Fruit fly (Drosophila melanogaster) whole organism, embryonic: ENCODE data around the gene CG31493.
A peak's percentile ranks its signal among the peaks of the same experiment; 100 is the strongest.

ENCODE experiments used
- Bdp1 ChIP-seq: fragments of 200-800 bp; sonication (Bioruptor generic); optimal IDR thresholded peaks from 3 replicates; lab custom pipeline; 2016; ENCODE audit warnings: missing biosample characterization, missing genetic modification characterization
- CG10209 ChIP-seq: fragments of 200-800 bp; sonication (Bioruptor generic); optimal IDR thresholded peaks from 3 replicates; lab custom pipeline; 2017; ENCODE audit warnings: missing biosample characterization, mild to moderate bottlenecking, missing genetic modification characterization, missing genetic modification reagents
- CG10979 ChIP-seq: fragments of 200-800 bp; sonication (Bioruptor generic); optimal IDR thresholded peaks from 2 replicates; lab custom pipeline; 2018; ENCODE audit warnings: missing biosample characterization, mild to moderate bottlenecking, missing genetic modification characterization, moderate library complexity
- CG11695 ChIP-seq: fragments of 200-800 bp; sonication (Bioruptor generic); IDR thresholded peaks from 3 replicates; pipeline ENCODE4 v1.3.6; 2022; ENCODE audit warnings: missing biosample characterization, missing genetic modification characterization
- CG12769 ChIP-seq: fragments of 200-800 bp; sonication (Bioruptor generic); optimal IDR thresholded peaks from 2 replicates; lab custom pipeline; 2019; ENCODE audit warnings: missing biosample characterization, mild to moderate bottlenecking, missing genetic modification characterization, moderate library complexity
- CG13123 ChIP-seq: fragments of 200-800 bp; sonication (Bioruptor generic); optimal IDR thresholded peaks from 2 replicates; lab custom pipeline; 2016; ENCODE audit warnings: missing biosample characterization, missing genetic modification characterization
- CG13775 ChIP-seq: fragments of 200-800 bp; sonication (Bioruptor generic); optimal IDR thresholded peaks from 3 replicates; lab custom pipeline; 2017; ENCODE audit warnings: missing biosample characterization, mild to moderate bottlenecking, missing genetic modification characterization
- CG17361 ChIP-seq: fragments of 200-800 bp; sonication (Bioruptor generic); IDR thresholded peaks from 3 replicates; pipeline ENCODE4 v1.3.6; 2022; ENCODE audit warnings: missing biosample characterization, missing genetic modification characterization
- CG1792 ChIP-seq: fragments of 200-800 bp; sonication (Bioruptor generic); optimal IDR thresholded peaks from 2 replicates; lab custom pipeline; 2016; ENCODE audit warnings: missing biosample characterization, missing genetic modification characterization
- CG18476 ChIP-seq: fragments of 200-800 bp; sonication (Bioruptor generic); optimal IDR thresholded peaks from 2 replicates; lab custom pipeline; 2016; ENCODE audit warnings: missing biosample characterization, mild to moderate bottlenecking, missing genetic modification characterization
- CG18764 ChIP-seq: fragments of 200-800 bp; sonication (Bioruptor generic); optimal IDR thresholded peaks from 3 replicates; lab custom pipeline; 2016; ENCODE audit warnings: missing biosample characterization, missing genetic modification characterization
- CG32772 ChIP-seq: fragments of 200-800 bp; sonication (Bioruptor generic); IDR thresholded peaks from 2 replicates; pipeline ENCODE4 v1.3.6; 2022; ENCODE audit warnings: missing biosample characterization, missing genetic modification characterization
- CG34224 ChIP-seq: fragments of 200-800 bp; sonication (Bioruptor generic); IDR thresholded peaks from 3 replicates; pipeline ENCODE4 v1.3.6; 2022; ENCODE audit warnings: missing biosample characterization, missing genetic modification characterization; ENCODE audit not compliant: partially characterized antibody
- CG4328 ChIP-seq: fragments of 200-800 bp; sonication (Bioruptor generic); optimal IDR thresholded peaks from 3 replicates; lab custom pipeline; 2017; ENCODE audit warnings: missing biosample characterization, missing genetic modification reagents, missing genetic modification characterization
- CG6813 ChIP-seq: fragments of 200-800 bp; sonication (Bioruptor generic); optimal IDR thresholded peaks from 2 replicates; lab custom pipeline; 2017; ENCODE audit warnings: missing biosample characterization, missing genetic modification characterization, mild to moderate bottlenecking, moderate library complexity, missing genetic modification reagents
- CG7372 ChIP-seq: fragments of 200-800 bp; sonication (Bioruptor generic); IDR thresholded peaks from 2 replicates; pipeline ENCODE4 v1.3.6; 2022; ENCODE audit warnings: missing biosample characterization, missing genetic modification characterization
- CG7963 ChIP-seq: fragments of 200-800 bp; sonication (Bioruptor generic); IDR thresholded peaks from 3 replicates; pipeline ENCODE4 v1.3.6; 2022; ENCODE audit warnings: missing biosample characterization, missing genetic modification characterization; ENCODE audit not compliant: partially characterized antibody
- CTCF ChIP-seq: fragments of 200-800 bp; sonication (Bioruptor generic); optimal IDR thresholded peaks from 2 replicates; lab custom pipeline; 2017; ENCODE audit warnings: missing biosample characterization, mild to moderate bottlenecking, missing genetic modification characterization, moderate library complexity
- Dip3 ChIP-seq: fragments of 200-800 bp; sonication (Bioruptor generic); optimal IDR thresholded peaks from 3 replicates; lab custom pipeline; 2016; ENCODE audit warnings: missing biosample characterization, missing genetic modification characterization
- Doc3 ChIP-seq: fragments of 200-800 bp; sonication (Bioruptor generic); IDR thresholded peaks from 3 replicates; pipeline ENCODE4 v1.3.6; 2022; ENCODE audit warnings: missing biosample characterization, missing genetic modification characterization; ENCODE audit not compliant: partially characterized antibody
- Eip74EF ChIP-seq, 2 experiments: fragments of 200-800 bp in 1 of 2; fragments of >200 bp in 1 of 2; sonication (Bioruptor generic) in 1 of 2; optimal IDR thresholded peaks; 2 replicates each; lab custom pipeline; 2017 to 2019; ENCODE audit warnings: missing biosample characterization in 2 of 2, missing genetic modification characterization in 2 of 2, mild to moderate bottlenecking in 1 of 2, moderate library complexity in 1 of 2
- Fer1 ChIP-seq: fragments of 200-800 bp; sonication (Bioruptor generic); optimal IDR thresholded peaks from 2 replicates; lab custom pipeline; 2017; ENCODE audit warnings: missing biosample characterization, mild to moderate bottlenecking, missing genetic modification characterization
- HLH4C ChIP-seq: fragments of 200-800 bp; sonication (Bioruptor generic); IDR thresholded peaks from 3 replicates; pipeline ENCODE4 v1.3.6; 2022; ENCODE audit warnings: missing biosample characterization, missing genetic modification characterization; ENCODE audit not compliant: partially characterized antibody
- Hmr ChIP-seq: fragments of 200-800 bp; sonication (Bioruptor generic); optimal IDR thresholded peaks from 3 replicates; lab custom pipeline; 2017; ENCODE audit warnings: mild to moderate bottlenecking, missing biosample characterization, missing genetic modification reagents, missing genetic modification characterization
- Max ChIP-seq: fragments of 200-800 bp; sonication (Bioruptor generic); optimal IDR thresholded peaks from 2 replicates; lab custom pipeline; 2016; ENCODE audit warnings: missing biosample characterization, mild to moderate bottlenecking, missing genetic modification characterization
- Nf-YC ChIP-seq: fragments of 200-800 bp; optimal IDR thresholded peaks from 3 replicates; lab custom pipeline; 2019; ENCODE audit warnings: missing biosample characterization, mild to moderate bottlenecking, missing genetic modification characterization, moderate library complexity
- Opbp ChIP-seq: fragments of 200-800 bp; sonication (Bioruptor generic); IDR thresholded peaks from 3 replicates; pipeline ENCODE4 v1.3.6; 2022; ENCODE audit warnings: missing biosample characterization, missing genetic modification characterization; ENCODE audit not compliant: partially characterized antibody
- Pdp1 ChIP-seq, 2 experiments: fragments of 200-800 bp; sonication (Bioruptor generic); optimal IDR thresholded peaks; 3 replicates each; lab custom pipeline; 2016; ENCODE audit warnings: missing biosample characterization in 2 of 2, missing genetic modification characterization in 2 of 2, mild to moderate bottlenecking in 1 of 2, moderate library complexity in 1 of 2
- Scr ChIP-seq: fragments of 200-800 bp; sonication (Bioruptor generic); IDR thresholded peaks from 2 replicates; pipeline ENCODE4 v1.3.6; 2022; ENCODE audit warnings: missing biosample characterization, missing genetic modification characterization; ENCODE audit not compliant: partially characterized antibody
- amos ChIP-seq: fragments of 200-800 bp; sonication (Bioruptor generic); IDR thresholded peaks from 2 replicates; pipeline ENCODE4 v1.3.6; 2022; ENCODE audit warnings: missing biosample characterization, missing genetic modification characterization; ENCODE audit not compliant: partially characterized antibody
- ato ChIP-seq: fragments of 200-800 bp; sonication (Bioruptor generic); IDR thresholded peaks from 2 replicates; pipeline ENCODE4 v1.3.6; 2022; ENCODE audit warnings: missing biosample characterization, missing genetic modification characterization; ENCODE audit not compliant: partially characterized antibody
- chinmo ChIP-seq: fragments of 200-800 bp; sonication (Bioruptor generic); IDR thresholded peaks from 4 replicates; pipeline ENCODE4 v1.3.6; 2022; ENCODE audit warnings: missing biosample characterization, missing genetic modification characterization; ENCODE audit not compliant: partially characterized antibody
- crp ChIP-seq, 2 experiments: fragments of 200-800 bp; sonication (Bioruptor generic); optimal IDR thresholded peaks; 2 replicates in 1 of 2; 3 replicates in 1 of 2; lab custom pipeline; 2017; ENCODE audit warnings: missing biosample characterization in 2 of 2, missing genetic modification characterization in 2 of 2, mild to moderate bottlenecking in 1 of 2, moderate library complexity in 1 of 2
- cwo ChIP-seq: fragments of 200-800 bp; sonication (Bioruptor generic); optimal IDR thresholded peaks from 3 replicates; lab custom pipeline; 2017; ENCODE audit warnings: missing biosample characterization, missing genetic modification characterization, mild to moderate bottlenecking, moderate library complexity, missing genetic modification reagents
- fru ChIP-seq: fragments of >200 bp; optimal IDR thresholded peaks from 2 replicates; lab custom pipeline; 2017
- grn ChIP-seq: fragments of 200-800 bp; sonication (Bioruptor generic); optimal IDR thresholded peaks from 3 replicates; lab custom pipeline; 2017; ENCODE audit warnings: missing biosample characterization, missing genetic modification characterization
- gro ChIP-seq: fragments of 200-800 bp; sonication (Bioruptor generic); optimal IDR thresholded peaks from 2 replicates; lab custom pipeline; 2016; ENCODE audit warnings: missing biosample characterization, missing genetic modification characterization
- hbn ChIP-seq: fragments of 200-800 bp; sonication (Bioruptor generic); IDR thresholded peaks from 2 replicates; pipeline ENCODE4 v1.3.6; 2022; ENCODE audit warnings: missing biosample characterization, missing genetic modification characterization; ENCODE audit not compliant: partially characterized antibody
- inv ChIP-seq: fragments of 200-800 bp; sonication (Bioruptor generic); IDR thresholded peaks from 2 replicates; pipeline ENCODE4 v1.3.6; 2022; ENCODE audit warnings: missing biosample characterization, missing genetic modification characterization; ENCODE audit not compliant: partially characterized antibody
- jigr1 ChIP-seq: fragments of 200-800 bp; sonication (Bioruptor generic); IDR thresholded peaks from 3 replicates; pipeline ENCODE4 v1.3.6; 2022; ENCODE audit warnings: missing biosample characterization, missing genetic modification characterization
- kni ChIP-seq: fragments of 200-800 bp; sonication (Bioruptor generic); optimal IDR thresholded peaks from 3 replicates; lab custom pipeline; 2017; ENCODE audit warnings: mild to moderate bottlenecking, missing biosample characterization, missing genetic modification reagents, missing genetic modification characterization
- knrl ChIP-seq: fragments of 200-800 bp; sonication (Bioruptor generic); IDR thresholded peaks from 3 replicates; pipeline ENCODE4 v1.3.6; 2022; ENCODE audit warnings: missing biosample characterization, missing genetic modification characterization; ENCODE audit not compliant: partially characterized antibody
- mirr ChIP-seq: fragments of 200-800 bp; sonication (Bioruptor generic); optimal IDR thresholded peaks from 3 replicates; lab custom pipeline; 2018; ENCODE audit warnings: missing biosample characterization, mild to moderate bottlenecking, missing genetic modification characterization
- pho ChIP-seq: fragments of 200-800 bp; sonication (Bioruptor generic); optimal IDR thresholded peaks from 2 replicates; lab custom pipeline; 2016; ENCODE audit warnings: missing biosample characterization, missing genetic modification characterization
- sd ChIP-seq: fragments of 200-800 bp; sonication (Bioruptor generic); optimal IDR thresholded peaks from 3 replicates; lab custom pipeline; 2018; ENCODE audit warnings: missing biosample characterization, mild to moderate bottlenecking, missing genetic modification characterization, moderate library complexity
- tin ChIP-seq: fragments of 200-800 bp; sonication (Bioruptor generic); optimal IDR thresholded peaks from 3 replicates; lab custom pipeline; 2016; ENCODE audit warnings: missing biosample characterization, missing genetic modification characterization
- vnd ChIP-seq: fragments of 200-800 bp; sonication (Bioruptor generic); IDR thresholded peaks from 3 replicates; pipeline ENCODE4 v1.3.6; 2022; ENCODE audit warnings: missing biosample characterization, missing genetic modification characterization; ENCODE audit not compliant: partially characterized antibody

Gene CG31493

dm6 chr3R:7129280-7130069 is 1.9 kb upstream of the CG31493 start, which contains the start of gene CG31248:
Gene CG31248 (plus strand): TSS chr3R:7129320.
- TF ChIP-seq kni (GFP tag; lab: Kevin White, UChicago), result peak; percentile 12
- no peak for TF ChIP-seq CG7372
- TF ChIP-seq CG11695 (GFP tag; lab: Robert Waterston, UW), result no peak
- peak; percentile 63; the same call in 2 of the 3 replicates for TF ChIP-seq CG7963 (GFP tag; lab: Robert Waterston, UW)
- TF ChIP-seq CG32772 (GFP tag; lab: Robert Waterston, UW), result no peak
- TF ChIP-seq CG18476, result no peak
- TF ChIP-seq CG10979, result no peak
- TF ChIP-seq CG13775 (GFP tag; lab: Kevin White, UChicago), result no peak
- TF ChIP-seq Nf-YC (tag; lab: Kevin White, UChicago), result peak; percentile 36
- peak; percentile 10; the same call in 1 of the 2 replicates for TF ChIP-seq inv
- peak; percentile 52; the same call in 1 of the 4 replicates for TF ChIP-seq chinmo (GFP tag; lab: Robert Waterston, UW)
- peak; percentile 69 for TF ChIP-seq sd (tag; lab: Kevin White, UChicago)
- peak; percentile 63 for TF ChIP-seq HLH4C
- peak; percentile 83 for TF ChIP-seq Opbp
- TF ChIP-seq Bdp1, result peak; percentile 99
- TF ChIP-seq CG6813, result no peak
- TF ChIP-seq CTCF, result peak; percentile 74
- TF ChIP-seq vnd (GFP tag; lab: Robert Waterston, UW), result peak; percentile 59; the same call in 1 of the 3 replicates
- peak; percentile 68 for TF ChIP-seq Fer1 (GFP tag; lab: Kevin White, UChicago)
- TF ChIP-seq CG4328 (GFP tag; lab: Kevin White, UChicago), result no peak
- no peak for TF ChIP-seq CG18764 (GFP tag; lab: Kevin White, UChicago)
- TF ChIP-seq Scr (GFP tag; lab: Robert Waterston, UW), result peak; percentile 69
- peak; percentile 83 for TF ChIP-seq grn (GFP tag; lab: Kevin White, UChicago)
- peak; percentile 10 for TF ChIP-seq CG1792 (GFP tag; lab: Kevin White, UChicago)
- TF ChIP-seq crp (GFP tag; optimal IDR thresholded peaks at IDR 0.05; lab: Kevin White, UChicago), result no peak
- TF ChIP-seq CG12769 (tag; lab: Kevin White, UChicago), result peak; percentile 22
- peak; percentile 67 for TF ChIP-seq ato
- peak; percentile 63; the same call in 1 of the 3 replicates for TF ChIP-seq CG34224 (GFP tag; lab: Robert Waterston, UW)
- TF ChIP-seq CG17361 (GFP tag; lab: Robert Waterston, UW), result 0 out of 3 replicates have a peak, but pooled peaks have one; percentile 9
- peak; percentile 78 for TF ChIP-seq amos (GFP tag; lab: Robert Waterston, UW)
- TF ChIP-seq Doc3 (GFP tag; lab: Robert Waterston, UW), result no peak
- no peak for TF ChIP-seq CG13123 (GFP tag; lab: Kevin White, UChicago)
- no peak for TF ChIP-seq jigr1 (GFP tag; lab: Robert Waterston, UW)
- peak; percentile 42 for TF ChIP-seq gro (GFP tag; lab: Kevin White, UChicago)
- TF ChIP-seq mirr (GFP tag; lab: Kevin White, UChicago), result peak; percentile 28
- no peak for TF ChIP-seq tin (GFP tag; lab: Kevin White, UChicago)
- peak; percentile 30; the same call in 1 of the 2 replicates for TF ChIP-seq hbn
- peak; percentile 58 for TF ChIP-seq knrl
- no peak for TF ChIP-seq Dip3 (GFP tag; lab: Kevin White, UChicago)
- TF ChIP-seq fru (lab: Kevin White, UChicago), result no peak
- TF ChIP-seq pho (GFP tag; lab: Kevin White, UChicago), result peak; percentile 3
- peak; percentile 15 for TF ChIP-seq CG10209 (GFP tag; lab: Kevin White, UChicago)
- TF ChIP-seq Hmr (GFP tag; lab: Kevin White, UChicago), result no peak
- TF ChIP-seq cwo (GFP tag; lab: Kevin White, UChicago), result peak; percentile 95
- no peak for TF ChIP-seq Max (GFP tag; lab: Kevin White, UChicago)
- TF ChIP-seq Pdp1 (GFP tag; optimal IDR thresholded peaks at IDR 0.05; lab: Kevin White, UChicago), result no peak
- TF ChIP-seq Eip74EF (GFP tag; optimal IDR thresholded peaks at IDR 0.05; lab: Kevin White, UChicago), result peak in 1 of 2 experiments; percentile 53
